Fruit fly (Drosophila melanogaster) whole organism, prepupa: Measurements from ENCODE around the gene CG10561.
A peak's percentile ranks its signal among the peaks of the same experiment; 100 is the strongest.

Source experiments
- Blimp-1 ChIP-seq: fragments of 200-800 bp; sonication (Bioruptor generic); optimal IDR thresholded peaks from 3 replicates; lab custom pipeline; 2017; ENCODE audit warnings: missing biosample characterization, missing genetic modification characterization, mild to moderate bottlenecking, moderate library complexity, missing genetic modification reagents
- CG10669 ChIP-seq: fragments of 200-800 bp; sonication (Bioruptor generic); optimal IDR thresholded peaks from 3 replicates; lab custom pipeline; 2018; ENCODE audit warnings: missing biosample characterization, mild to moderate bottlenecking, missing genetic modification characterization, moderate library complexity
- CG11762 ChIP-seq: fragments of 200-800 bp; sonication (Bioruptor generic); optimal IDR thresholded peaks from 3 replicates; lab custom pipeline; 2016; ENCODE audit warnings: missing biosample characterization, missing genetic modification characterization; ENCODE audit not compliant: insufficient read depth
- CG11902 ChIP-seq: fragments of 200-800 bp; sonication (Bioruptor generic); optimal IDR thresholded peaks from 3 replicates; lab custom pipeline; 2016; ENCODE audit warnings: missing biosample characterization, missing genetic modification characterization
- CG16779 ChIP-seq: fragments of 200-800 bp; sonication (Bioruptor generic); optimal IDR thresholded peaks from 3 replicates; lab custom pipeline; 2017; ENCODE audit warnings: missing biosample characterization, mild to moderate bottlenecking, missing genetic modification characterization
- CG3032 ChIP-seq: fragments of 200-800 bp; optimal IDR thresholded peaks from 2 replicates; lab custom pipeline; 2019; ENCODE audit warnings: missing biosample characterization, mild to moderate bottlenecking, missing genetic modification characterization, moderate library complexity
- CG34406 ChIP-seq: fragments of 200-800 bp; sonication (Bioruptor generic); optimal IDR thresholded peaks from 3 replicates; lab custom pipeline; 2016; ENCODE audit warnings: missing biosample characterization, missing genetic modification characterization
- CG3919 ChIP-seq: fragments of 200-800 bp; sonication (Bioruptor generic); optimal IDR thresholded peaks from 3 replicates; lab custom pipeline; 2016; ENCODE audit warnings: missing biosample characterization, missing genetic modification characterization
- CG4318 ChIP-seq: fragments of 200-800 bp; sonication (Bioruptor generic); optimal IDR thresholded peaks from 3 replicates; lab custom pipeline; 2017; ENCODE audit warnings: missing biosample characterization, mild to moderate bottlenecking, missing genetic modification characterization
- CG6163 ChIP-seq: fragments of 200-800 bp; sonication (Bioruptor generic); IDR thresholded peaks from 3 replicates; pipeline ENCODE4 v1.3.6; 2022; ENCODE audit warnings: missing biosample characterization, missing genetic modification characterization
- CG8119 ChIP-seq: fragments of 200-800 bp; sonication (Bioruptor generic); IDR thresholded peaks from 3 replicates; pipeline ENCODE4 v1.3.6; 2022; ENCODE audit warnings: missing biosample characterization, missing genetic modification characterization
- CG8319 ChIP-seq: fragments of 200-800 bp; sonication (Bioruptor generic); optimal IDR thresholded peaks from 3 replicates; lab custom pipeline; 2016; ENCODE audit warnings: missing biosample characterization, missing genetic modification characterization
- CG8632 ChIP-seq: fragments of 200-800 bp; sonication (Bioruptor generic); optimal IDR thresholded peaks from 3 replicates; lab custom pipeline; 2016; ENCODE audit warnings: missing biosample characterization, missing genetic modification characterization
- CG9139 ChIP-seq: fragments of 200-800 bp; sonication (Bioruptor generic); optimal IDR thresholded peaks from 3 replicates; lab custom pipeline; 2017; ENCODE audit warnings: missing biosample characterization, mild to moderate bottlenecking, missing genetic modification characterization
- Eip75B ChIP-seq: fragments of 200-800 bp; sonication (Bioruptor generic); optimal IDR thresholded peaks from 3 replicates; lab custom pipeline; 2016; ENCODE audit warnings: missing biosample characterization, missing genetic modification characterization
- Eip78C ChIP-seq: fragments of 200-800 bp; sonication (Bioruptor generic); peaks from one replicate; lab custom pipeline; 2016; ENCODE audit warnings: missing biosample characterization, missing genetic modification characterization
- Ets96B ChIP-seq: fragments of 200-800 bp; optimal IDR thresholded peaks from 2 replicates; lab custom pipeline; 2019; ENCODE audit warnings: missing biosample characterization, mild to moderate bottlenecking, missing genetic modification characterization, moderate library complexity
- Gug ChIP-seq: fragments of 200-800 bp; sonication (Bioruptor generic); IDR thresholded peaks from 2 replicates; pipeline ENCODE4 v1.3.6; 2022; ENCODE audit warnings: missing biosample characterization, missing genetic modification characterization
- Hr38 ChIP-seq: sonication (Bioruptor generic); optimal IDR thresholded peaks from 2 replicates; lab custom pipeline; 2016; ENCODE audit warnings: missing biosample characterization, missing genetic modification characterization
- Hr39 ChIP-seq: fragments of 200-800 bp; sonication (Bioruptor generic); optimal IDR thresholded peaks from 2 replicates; lab custom pipeline; 2016; ENCODE audit warnings: missing biosample characterization, missing genetic modification characterization
- Lpt ChIP-seq: fragments of 200-800 bp; sonication (Bioruptor generic); optimal IDR thresholded peaks from 3 replicates; lab custom pipeline; 2016; ENCODE audit warnings: missing biosample characterization, missing genetic modification characterization
- Smox ChIP-seq: fragments of 200-800 bp; sonication (Bioruptor generic); optimal IDR thresholded peaks from 3 replicates; lab custom pipeline; 2016; ENCODE audit warnings: missing biosample characterization, missing genetic modification characterization
- Sox102F ChIP-seq: fragments of 200-800 bp; sonication (Bioruptor generic); optimal IDR thresholded peaks from 2 replicates; lab custom pipeline; 2016; ENCODE audit warnings: missing biosample characterization, mild to moderate bottlenecking, missing genetic modification characterization
- Sox14 ChIP-seq: fragments of 200-800 bp; sonication (Bioruptor generic); optimal IDR thresholded peaks from 3 replicates; lab custom pipeline; 2016; ENCODE audit warnings: missing biosample characterization, missing genetic modification characterization
- achi ChIP-seq: fragments of 200-800 bp; sonication (Bioruptor generic); optimal IDR thresholded peaks from 3 replicates; lab custom pipeline; 2016; ENCODE audit warnings: missing biosample characterization, missing genetic modification characterization
- acj6 ChIP-seq: fragments of 200-800 bp; sonication (Bioruptor generic); optimal IDR thresholded peaks from 3 replicates; lab custom pipeline; 2016; ENCODE audit warnings: missing biosample characterization, missing genetic modification characterization
- esn ChIP-seq: fragments of 200-800 bp; sonication (Bioruptor generic); optimal IDR thresholded peaks from 2 replicates; lab custom pipeline; 2016; ENCODE audit warnings: missing biosample characterization, mild to moderate bottlenecking, missing genetic modification characterization, moderate library complexity
- fd85E ChIP-seq: fragments of 200-800 bp; sonication (Bioruptor generic); optimal IDR thresholded peaks from 3 replicates; lab custom pipeline; 2016; ENCODE audit warnings: missing biosample characterization, missing genetic modification characterization
- fkh ChIP-seq: fragments of 200-800 bp; sonication (Bioruptor generic); optimal IDR thresholded peaks from 3 replicates; lab custom pipeline; 2017; ENCODE audit warnings: missing biosample characterization, mild to moderate bottlenecking, missing genetic modification characterization, moderate library complexity
- pdm3 ChIP-seq: fragments of 200-800 bp; sonication (Bioruptor generic); optimal IDR thresholded peaks from 3 replicates; lab custom pipeline; 2016; ENCODE audit warnings: missing biosample characterization, missing genetic modification characterization
- ss ChIP-seq, 2 experiments: fragments of 200-800 bp; sonication (Bioruptor generic); optimal IDR thresholded peaks; 2 replicates in 1 of 2; 3 replicates in 1 of 2; lab custom pipeline; 2017 to 2018; ENCODE audit warnings: mild to moderate bottlenecking in 2 of 2, missing biosample characterization in 2 of 2, missing genetic modification characterization in 2 of 2, moderate library complexity in 1 of 2
- vri ChIP-seq: fragments of 200-800 bp; sonication (Bioruptor generic); optimal IDR thresholded peaks from 3 replicates; lab custom pipeline; 2016; ENCODE audit warnings: missing biosample characterization, mild to moderate bottlenecking, missing genetic modification characterization

The CG10561 gene

DNA sequence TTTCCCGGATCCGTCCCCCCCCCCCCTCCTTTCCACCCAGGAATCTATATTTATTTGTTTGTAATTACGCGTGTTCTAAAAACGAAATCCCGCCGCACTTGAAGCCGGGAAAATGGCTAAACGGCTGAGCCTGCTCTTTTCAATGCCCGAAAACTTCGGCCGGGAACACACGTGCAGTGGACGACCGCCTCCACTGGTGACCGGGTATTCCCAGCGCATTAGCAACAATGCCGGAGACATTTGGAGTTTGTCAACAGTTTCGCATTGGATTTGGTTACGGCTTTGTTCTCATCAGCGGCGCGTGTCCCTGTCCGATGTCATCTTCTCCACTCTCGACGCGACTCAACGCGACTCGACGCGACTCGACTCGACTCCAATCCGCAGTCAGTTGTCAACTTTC is 9.8 kb upstream of the CG10561 start:
- TF ChIP-seq CG11762 (GFP tag; lab: Kevin White, UChicago), result no peak
- TF ChIP-seq CG34406 (GFP tag; lab: Kevin White, UChicago), result no peak
- TF ChIP-seq CG8119 (GFP tag; lab: Robert Waterston, UW), result no peak
- no peak for TF ChIP-seq CG10669 (GFP tag; lab: Kevin White, UChicago)

DNA sequence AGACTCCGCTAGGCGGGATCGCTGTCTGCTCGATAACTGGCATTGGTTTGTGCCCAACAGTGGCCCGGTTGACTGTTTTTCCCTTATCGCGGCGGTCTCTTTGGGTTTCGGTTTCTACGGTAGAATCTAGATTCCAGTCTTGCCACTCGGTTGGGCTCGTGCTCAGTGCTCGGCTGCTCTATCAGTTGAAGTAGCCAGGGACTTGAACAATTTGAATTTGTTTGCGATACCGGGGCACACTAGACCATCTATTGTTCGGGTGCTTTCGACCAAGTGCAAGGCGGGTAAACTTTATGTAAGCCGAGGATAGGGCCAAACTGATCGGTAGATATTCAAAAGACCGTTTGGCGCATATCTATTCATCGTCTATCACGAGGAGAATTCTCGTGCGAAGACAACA is 8.0 kb upstream of the CG10561 start:
- TF ChIP-seq CG3032, result no peak
- no peak for TF ChIP-seq CG9139 (GFP tag; lab: Kevin White, UChicago)
- no peak for TF ChIP-seq pdm3 (GFP tag; lab: Kevin White, UChicago)
- TF ChIP-seq CG3919 (GFP tag; lab: Kevin White, UChicago), result no peak
- TF ChIP-seq vri (GFP tag; lab: Kevin White, UChicago), result no peak
- TF ChIP-seq achi (GFP tag; lab: Kevin White, UChicago), result no peak
- no peak for TF ChIP-seq esn (GFP tag; lab: Kevin White, UChicago)
- TF ChIP-seq Hr38, result no peak
- no peak for TF ChIP-seq ss (GFP tag; optimal IDR thresholded peaks at IDR 0.05; lab: Kevin White, UChicago)
- TF ChIP-seq Gug (GFP tag; lab: Robert Waterston, UW), result no peak
- no peak for TF ChIP-seq Eip75B (GFP tag; lab: Kevin White, UChicago)
- no peak for TF ChIP-seq Sox102F (GFP tag; lab: Kevin White, UChicago)
- TF ChIP-seq fd85E (GFP tag; lab: Kevin White, UChicago), result no peak
- no peak for TF ChIP-seq Blimp-1 (GFP tag; lab: Kevin White, UChicago)
- TF ChIP-seq CG8632, result no peak
- no peak for TF ChIP-seq Sox14 (GFP tag; lab: Kevin White, UChicago)
- no peak for TF ChIP-seq fkh

DNA sequence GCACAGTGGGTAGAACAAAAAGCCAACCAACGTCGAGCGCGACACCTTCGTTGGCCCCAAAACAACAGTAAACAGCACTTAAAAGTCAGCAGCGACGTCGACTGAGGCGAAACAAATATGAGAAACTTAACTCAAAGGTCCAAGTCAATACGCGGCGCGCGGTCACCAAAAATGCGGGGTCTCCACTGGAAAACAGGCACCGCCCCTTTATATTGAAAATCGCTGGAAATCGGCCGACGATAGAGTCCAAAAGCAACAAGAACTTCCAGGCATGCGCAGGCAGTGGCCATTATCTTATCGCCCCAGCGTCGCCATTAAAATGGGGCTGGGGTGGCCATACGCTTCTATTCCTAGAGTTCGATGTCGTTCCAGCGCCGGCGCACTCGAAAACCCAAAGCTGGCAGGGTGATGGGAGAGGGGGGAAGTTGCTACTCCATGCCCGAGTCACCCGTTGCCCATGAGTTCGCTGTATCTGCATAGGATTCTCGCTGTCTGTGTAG is 5.8 kb upstream of the CG10561 start, which contains the start of gene Lim3:
TSS of gene Lim3 (minus strand) at position 51 of the 500 bp plus-strand sequence.
- TF ChIP-seq fkh (peak; percentile 13), Eip78C (GFP tag; lab: Kevin White, UChicago) (peak; percentile 12), CG11902 (GFP tag; lab: Kevin White, UChicago) (no peak), CG8319 (GFP tag; lab: Kevin White, UChicago) (peak; percentile 81)

DNA sequence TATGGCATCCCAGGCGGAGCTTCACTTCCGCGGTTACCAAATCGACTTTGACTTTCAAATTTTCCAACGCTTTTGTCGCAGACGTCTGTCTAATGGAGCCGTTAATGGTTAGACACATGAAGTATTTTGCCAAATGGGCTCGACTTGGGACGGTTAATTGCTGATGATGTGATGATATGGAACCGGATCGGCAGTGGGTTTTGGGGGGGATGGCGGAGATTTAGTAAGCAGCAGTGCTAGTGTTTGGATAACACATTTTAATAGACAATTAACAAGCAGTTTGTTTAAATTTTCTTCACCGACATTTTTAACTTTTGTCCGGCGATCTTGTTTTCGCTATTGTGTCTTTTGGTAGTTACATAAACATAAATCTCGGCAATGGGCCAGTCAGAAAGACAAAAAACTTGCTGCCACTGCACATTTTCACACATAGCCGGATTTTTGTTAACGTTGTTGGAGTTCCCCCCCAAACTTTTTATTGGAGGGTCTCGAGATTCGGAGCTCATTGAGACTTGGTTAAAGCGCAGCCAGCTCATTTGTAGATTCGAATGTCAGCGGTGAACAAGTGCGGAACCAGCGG is 4.5 kb upstream of the CG10561 start, which contains the start of gene amd:
TSS of gene amd (plus strand) at position 530 of the 580 bp plus-strand sequence.
- TF ChIP-seq Sox14 (GFP tag; lab: Kevin White, UChicago), result no peak
- TF ChIP-seq CG10669 (GFP tag; lab: Kevin White, UChicago), result no peak
- TF ChIP-seq fd85E (GFP tag; lab: Kevin White, UChicago), result no peak
- no peak for TF ChIP-seq Blimp-1 (GFP tag; lab: Kevin White, UChicago)
- TF ChIP-seq CG9139 (GFP tag; lab: Kevin White, UChicago), result no peak
- TF ChIP-seq ss (GFP tag; optimal IDR thresholded peaks at IDR 0.05; lab: Kevin White, UChicago), result no peak
- TF ChIP-seq achi (GFP tag; lab: Kevin White, UChicago), result no peak
- no peak for TF ChIP-seq CG3032
- no peak for TF ChIP-seq CG6163 (GFP tag; lab: Robert Waterston, UW)
- no peak for TF ChIP-seq Smox (GFP tag; lab: Kevin White, UChicago)
- TF ChIP-seq Hr39, result no peak
- no peak for TF ChIP-seq CG34406 (GFP tag; lab: Kevin White, UChicago)
- no peak for TF ChIP-seq CG4318 (GFP tag; lab: Kevin White, UChicago)
- no peak for TF ChIP-seq CG11762 (GFP tag; lab: Kevin White, UChicago)

DNA sequence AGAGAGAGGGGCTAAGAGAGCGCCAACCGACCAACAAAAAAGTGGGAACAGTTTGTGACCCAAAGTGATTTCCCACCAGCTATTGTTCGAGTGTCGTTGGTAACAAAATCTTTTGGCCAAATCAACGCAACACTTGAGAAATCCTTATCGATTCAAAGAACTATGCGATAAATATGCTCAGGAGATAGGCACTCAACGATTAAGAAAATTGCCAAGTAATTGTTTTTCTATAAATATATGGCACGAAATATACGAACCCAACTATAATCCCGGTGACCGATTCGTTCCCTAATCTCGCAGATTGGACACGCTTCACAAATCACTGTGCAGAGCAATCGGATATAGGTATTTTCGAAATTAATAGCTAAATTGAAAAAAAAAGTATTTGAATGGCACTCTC is 3.1 kb upstream of the CG10561 start:
- TF ChIP-seq Hr39 (no peak), Lpt (no peak), CG9139 (GFP tag; lab: Kevin White, UChicago) (no peak), vri (GFP tag; lab: Kevin White, UChicago) (no peak), CG8632 (no peak), acj6 (no peak), CG16779 (tag; lab: Kevin White, UChicago) (no peak), Ets96B (tag; lab: Kevin White, UChicago) (no peak)
